Fruit fly (Drosophila melanogaster) whole organism, adult: ENCODE measurements around the gene MtnD.

Experiments used
- CG11617 ChIP-seq: fragments of 200-800 bp; sonication (Bioruptor generic); optimal IDR thresholded peaks from 2 replicates; lab custom pipeline; 2017; ENCODE audit warnings: mild to moderate bottlenecking, missing biosample characterization, missing genetic modification reagents, missing genetic modification characterization
- CG12768 ChIP-seq: fragments of 200-800 bp; sonication (Bioruptor generic); optimal IDR thresholded peaks from 2 replicates; lab custom pipeline; 2017; ENCODE audit warnings: missing biosample characterization, missing genetic modification characterization, mild to moderate bottlenecking, moderate library complexity, missing genetic modification reagents
- CG14711 ChIP-seq: fragments of 200-800 bp; sonication (Bioruptor generic); optimal IDR thresholded peaks from 2 replicates; lab custom pipeline; 2018; ENCODE audit warnings: missing biosample characterization, mild to moderate bottlenecking, missing genetic modification characterization, moderate library complexity
- CG1620 ChIP-seq: fragments of 200-800 bp; sonication (Bioruptor generic); optimal IDR thresholded peaks from 2 replicates; lab custom pipeline; 2016; ENCODE audit warnings: missing biosample characterization, missing genetic modification characterization
- CG33017 ChIP-seq: fragments of 200-800 bp; sonication (Bioruptor generic); optimal IDR thresholded peaks from 2 replicates; lab custom pipeline; 2018; ENCODE audit warnings: missing biosample characterization, mild to moderate bottlenecking, missing genetic modification characterization, moderate library complexity
- CG5204 ChIP-seq: fragments of 200-800 bp; sonication (Bioruptor generic); optimal IDR thresholded peaks from 2 replicates; lab custom pipeline; 2016; ENCODE audit warnings: missing biosample characterization, missing genetic modification characterization
- CG7045 ChIP-seq: fragments of 200-800 bp; sonication (Bioruptor generic); optimal IDR thresholded peaks from 2 replicates; lab custom pipeline; 2017; ENCODE audit warnings: missing biosample characterization, mild to moderate bottlenecking, missing genetic modification characterization
- CG7101 ChIP-seq: fragments of 200-800 bp; sonication (Bioruptor generic); optimal IDR thresholded peaks from 2 replicates; lab custom pipeline; 2018; ENCODE audit warnings: missing biosample characterization, mild to moderate bottlenecking, missing genetic modification characterization, moderate library complexity
- Clk ChIP-seq: fragments of 200-800 bp; sonication (Bioruptor generic); optimal IDR thresholded peaks from 2 replicates; lab custom pipeline; 2017; ENCODE audit warnings: missing biosample characterization, missing genetic modification characterization
- Crg-1 ChIP-seq: fragments of 200-800 bp; sonication (Bioruptor generic); optimal IDR thresholded peaks from 2 replicates; lab custom pipeline; 2016; ENCODE audit warnings: missing biosample characterization, missing genetic modification characterization
- Hr96 ChIP-seq: fragments of 200-800 bp; sonication (Bioruptor generic); optimal IDR thresholded peaks from 2 replicates; lab custom pipeline; 2016; ENCODE audit warnings: missing biosample characterization, missing genetic modification characterization
- Mnt ChIP-seq: fragments of 200-800 bp; sonication (Bioruptor generic); optimal IDR thresholded peaks from 2 replicates; lab custom pipeline; 2016; ENCODE audit warnings: missing biosample characterization, mild to moderate bottlenecking, missing genetic modification characterization
- bab1 ChIP-seq: fragments of 200-800 bp; sonication (Bioruptor generic); optimal IDR thresholded peaks from 3 replicates; lab custom pipeline; 2019; ENCODE audit warnings: missing biosample characterization, mild to moderate bottlenecking, missing genetic modification characterization, moderate library complexity
- cic ChIP-seq: fragments of 200-800 bp; sonication (Bioruptor generic); optimal IDR thresholded peaks from 2 replicates; lab custom pipeline; 2017; ENCODE audit warnings: missing biosample characterization, mild to moderate bottlenecking, missing genetic modification characterization, moderate library complexity
- cnc ChIP-seq, 2 experiments: fragments of >200 bp; optimal IDR thresholded peaks; 2 replicates each; lab custom pipeline; 2017
- kay ChIP-seq: fragments of 200-800 bp; sonication (Bioruptor generic); peaks from one replicate; lab custom pipeline; 2016; ENCODE audit warnings: missing biosample characterization, missing genetic modification characterization, borderline replicate concordance
- ovo ChIP-seq: fragments of 200-800 bp; sonication (Bioruptor generic); optimal IDR thresholded peaks from 2 replicates; lab custom pipeline; 2016; ENCODE audit warnings: missing biosample characterization, missing genetic modification characterization
- pad ChIP-seq: fragments of 200-800 bp; sonication (Bioruptor generic); optimal IDR thresholded peaks from 3 replicates; lab custom pipeline; 2017; ENCODE audit warnings: missing biosample characterization, missing genetic modification characterization, mild to moderate bottlenecking, moderate library complexity, missing genetic modification reagents
- tj ChIP-seq: fragments of 200-800 bp; sonication (Bioruptor generic); optimal IDR thresholded peaks from 3 replicates; lab custom pipeline; 2017; ENCODE audit warnings: missing biosample characterization, mild to moderate bottlenecking, missing genetic modification characterization, moderate library complexity
- toe ChIP-seq: fragments of 200-800 bp; sonication (Bioruptor generic); optimal IDR thresholded peaks from 2 replicates; lab custom pipeline; 2016; ENCODE audit warnings: missing biosample characterization, missing genetic modification characterization

MtnD gene

DNA sequence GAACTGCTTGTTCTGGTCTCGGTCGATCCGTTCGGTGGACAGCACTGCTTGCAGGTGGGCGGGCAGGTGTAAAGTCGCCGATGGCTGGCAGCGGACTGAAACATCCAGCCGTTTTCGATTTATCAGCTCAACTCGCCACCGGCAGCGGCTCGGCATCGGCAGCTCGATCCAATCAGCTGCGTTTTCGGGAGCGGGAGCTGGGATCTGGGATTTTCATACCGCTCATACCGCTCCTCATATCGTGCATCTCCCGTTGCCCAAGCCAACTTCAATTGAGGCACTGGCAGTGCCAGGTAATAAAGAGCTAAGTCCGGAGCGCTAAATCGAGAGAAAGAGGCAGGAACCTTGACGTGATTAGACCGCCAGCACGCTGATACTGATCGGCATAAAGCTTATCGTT lies 22.4 kb upstream of the MtnD start, which contains the start of gene MFS9:
TSS of gene MFS9 (minus strand) at position 101 of the 400 bp plus-strand sequence.
- no peak for TF ChIP-seq CG14711 (tag; lab: Kevin White, UChicago)
- no peak for TF ChIP-seq CG11617
- TF ChIP-seq cnc (optimal IDR thresholded peaks at IDR 0.05; lab: Kevin White, UChicago) = no peak
- no peak for TF ChIP-seq pad
- no peak for TF ChIP-seq CG7045
- no peak for TF ChIP-seq toe (GFP tag; lab: Kevin White, UChicago)

DNA sequence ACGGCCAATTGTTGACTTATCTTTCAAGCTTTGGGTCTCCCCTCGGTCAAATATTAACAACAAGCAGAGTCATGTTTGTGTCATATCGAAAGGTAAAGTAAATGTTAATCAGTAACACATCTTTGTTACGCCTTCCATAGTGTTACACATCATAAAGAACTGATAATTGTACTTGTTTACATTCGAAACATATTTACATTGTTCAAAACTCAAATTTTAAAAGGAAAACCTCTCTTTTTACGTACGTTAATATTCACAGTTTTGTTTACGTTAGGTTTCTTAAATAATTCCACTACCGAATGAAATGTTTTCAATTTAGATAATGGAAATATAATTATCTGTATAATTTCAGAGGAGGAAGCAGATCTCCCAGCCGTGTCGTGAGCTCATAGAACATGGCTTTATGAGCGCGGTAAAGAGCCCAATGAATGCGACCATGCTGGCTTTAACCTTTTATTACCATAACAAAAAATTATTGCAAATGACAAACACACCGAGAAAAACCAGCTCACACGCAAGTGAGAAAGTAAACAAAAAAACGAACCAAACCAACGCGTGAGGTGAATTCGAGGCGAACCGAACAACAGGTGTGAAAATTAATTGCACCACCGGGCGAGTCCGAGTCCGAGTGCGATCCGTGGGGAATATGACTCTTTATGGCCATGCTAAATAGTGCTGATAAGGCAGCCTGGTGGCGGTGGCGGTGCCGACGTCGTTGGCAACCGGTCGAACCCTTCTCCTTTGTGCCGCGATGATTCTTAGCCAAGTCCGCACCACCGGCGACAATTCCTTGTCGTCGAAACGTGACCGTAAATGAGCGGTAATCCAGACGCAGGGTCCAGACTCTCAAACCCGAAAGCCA lies 7.8 kb downstream of the MtnD start:
- TF ChIP-seq toe (GFP tag; lab: Kevin White, UChicago) (no peak), Crg-1 (GFP tag; lab: Kevin White, UChicago) (peak; percentile 32), ovo (GFP tag; lab: Kevin White, UChicago) (peak; percentile 80), CG7101 (tag; lab: Kevin White, UChicago) (peak; percentile 45), kay (GFP tag; lab: Kevin White, UChicago) (peak; percentile 4), CG14711 (tag; lab: Kevin White, UChicago) (no peak), Hr96 (no peak), cic (GFP tag; lab: Kevin White, UChicago) (peak; percentile 8), CG33017 (tag; lab: Kevin White, UChicago) (no peak), tj (GFP tag; lab: Kevin White, UChicago) (peak; percentile 84), CG5204 (no peak), Mnt (GFP tag; lab: Kevin White, UChicago) (peak; percentile 36), cnc (optimal IDR thresholded peaks at IDR 0.05; lab: Kevin White, UChicago) (no peak)

- TF ChIP-seq Clk (GFP tag; lab: Kevin White, UChicago) (no peak), CG11617 (no peak), pad (no peak), Crg-1 (GFP tag; lab: Kevin White, UChicago) (no peak), CG12768 (no peak), tj (GFP tag; lab: Kevin White, UChicago) (no peak), CG33017 (tag; lab: Kevin White, UChicago) (no peak), kay (GFP tag; lab: Kevin White, UChicago) (no peak), cnc (optimal IDR thresholded peaks at IDR 0.05; lab: Kevin White, UChicago) (no peak), cic (GFP tag; lab: Kevin White, UChicago) (no peak), CG1620 (GFP tag; lab: Kevin White, UChicago) (no peak), CG14711 (tag; lab: Kevin White, UChicago) (no peak), Hr96 (no peak), CG7101 (tag; lab: Kevin White, UChicago) (no peak)
Measured at dm6 chr3R:20543220-20543619, 8.5 kb downstream of the MtnD start.

- TF ChIP-seq Clk (GFP tag; lab: Kevin White, UChicago) = no peak
- TF ChIP-seq cic (GFP tag; lab: Kevin White, UChicago) = peak; percentile 31
- peak; percentile 23 for TF ChIP-seq tj (GFP tag; lab: Kevin White, UChicago)
- no peak for TF ChIP-seq CG14711 (tag; lab: Kevin White, UChicago)
Measured at dm6 chr3R:20543719-20544118, 9.0 kb downstream of the MtnD start.

dm6 chr3R:20544952-20545351 lies 10.2 kb downstream of the MtnD start:
- no peak for TF ChIP-seq CG7045
- TF ChIP-seq cic (GFP tag; lab: Kevin White, UChicago) = no peak
- no peak for TF ChIP-seq Hr96
- TF ChIP-seq toe (GFP tag; lab: Kevin White, UChicago) = no peak
- no peak for TF ChIP-seq Clk (GFP tag; lab: Kevin White, UChicago)
- TF ChIP-seq ovo (GFP tag; lab: Kevin White, UChicago) = no peak
- TF ChIP-seq kay (GFP tag; lab: Kevin White, UChicago) = peak; percentile 87
- no peak for TF ChIP-seq bab1 (GFP tag; lab: Kevin White, UChicago)
- no peak for TF ChIP-seq CG11617
- no peak for TF ChIP-seq CG33017 (tag; lab: Kevin White, UChicago)
- TF ChIP-seq CG7101 (tag; lab: Kevin White, UChicago) = no peak
- peak; percentile 66 for TF ChIP-seq tj (GFP tag; lab: Kevin White, UChicago)
- no peak for TF ChIP-seq cnc (optimal IDR thresholded peaks at IDR 0.05; lab: Kevin White, UChicago)
- no peak for TF ChIP-seq Mnt (GFP tag; lab: Kevin White, UChicago)

- TF ChIP-seq CG11617 = no peak
- TF ChIP-seq Hr96 = peak; percentile 53
- TF ChIP-seq pad = peak; percentile 27
- no peak for TF ChIP-seq kay (GFP tag; lab: Kevin White, UChicago)
- TF ChIP-seq CG7045 = peak; percentile 68
- TF ChIP-seq CG5204 = no peak
- TF ChIP-seq CG33017 (tag; lab: Kevin White, UChicago) = peak; percentile 35
- TF ChIP-seq CG12768 = peak; percentile 22
- peak; percentile 11 for TF ChIP-seq toe (GFP tag; lab: Kevin White, UChicago)
- no peak for TF ChIP-seq CG14711 (tag; lab: Kevin White, UChicago)
- TF ChIP-seq CG7101 (tag; lab: Kevin White, UChicago) = peak; percentile 56
- no peak for TF ChIP-seq tj (GFP tag; lab: Kevin White, UChicago)
- peak; percentile 41 for TF ChIP-seq Mnt (GFP tag; lab: Kevin White, UChicago)
- peak; percentile 5 for TF ChIP-seq Crg-1 (GFP tag; lab: Kevin White, UChicago)
- no peak for TF ChIP-seq Clk (GFP tag; lab: Kevin White, UChicago)
- peak; percentile 40 for TF ChIP-seq ovo (GFP tag; lab: Kevin White, UChicago)
- TF ChIP-seq cic (GFP tag; lab: Kevin White, UChicago) = peak; percentile 95
- TF ChIP-seq cnc (optimal IDR thresholded peaks at IDR 0.05; lab: Kevin White, UChicago) = no peak
- no peak for TF ChIP-seq bab1 (GFP tag; lab: Kevin White, UChicago)
- no peak for TF ChIP-seq CG1620 (GFP tag; lab: Kevin White, UChicago)
Measured at dm6 chr3R:20545678-20546077, 10.9 kb downstream of the MtnD start.
